Fruit fly (Drosophila melanogaster): Measurements from ENCODE around the gene CG17776.

The CG17776 gene

DNA sequence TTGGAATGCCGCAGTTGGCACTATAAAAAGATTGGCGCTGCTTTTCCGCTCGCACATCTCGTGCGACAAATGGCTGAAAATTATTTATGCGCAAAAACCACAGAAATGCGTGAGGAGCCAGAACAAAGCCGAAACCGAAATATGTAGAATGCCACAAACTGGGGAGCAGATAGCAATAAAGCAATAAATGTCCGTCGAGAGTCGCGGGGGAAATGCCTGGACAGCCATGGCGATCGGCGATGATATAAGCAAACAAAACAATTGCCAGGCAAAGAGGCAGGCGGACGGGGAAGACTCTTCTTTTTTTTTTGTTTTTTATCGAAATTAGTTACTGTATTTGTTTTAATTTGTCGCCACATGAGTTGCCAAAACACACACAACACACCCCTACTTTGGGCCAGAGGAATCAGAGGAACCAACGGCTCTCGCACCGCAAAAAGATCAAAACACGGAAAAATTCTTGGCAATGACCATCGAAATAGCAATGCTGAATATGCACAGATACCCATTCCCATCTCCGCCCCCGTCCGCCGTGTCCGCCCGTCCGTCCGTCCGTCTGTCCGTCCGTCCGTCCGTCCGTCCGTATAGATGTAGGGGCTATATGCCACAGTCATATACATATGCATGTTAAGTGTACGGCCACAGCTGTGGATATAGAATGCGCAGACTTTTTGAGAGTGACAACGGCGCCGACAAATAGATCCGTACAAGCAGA lies 15.9 kb upstream of the CG17776 start:
- no peak for TF ChIP-seq CG17806 (tag; optimal IDR thresholded peaks at IDR 0.05)
- TF ChIP-seq CG10348 (GFP tag; IDR thresholded peaks at IDR 0.05), result no peak
- TF ChIP-seq CG32121 (GFP tag; IDR thresholded peaks at IDR 0.05), result peak; percentile 62
- TF ChIP-seq CG12605 (GFP tag; IDR thresholded peaks at IDR 0.05), result no peak

DNA sequence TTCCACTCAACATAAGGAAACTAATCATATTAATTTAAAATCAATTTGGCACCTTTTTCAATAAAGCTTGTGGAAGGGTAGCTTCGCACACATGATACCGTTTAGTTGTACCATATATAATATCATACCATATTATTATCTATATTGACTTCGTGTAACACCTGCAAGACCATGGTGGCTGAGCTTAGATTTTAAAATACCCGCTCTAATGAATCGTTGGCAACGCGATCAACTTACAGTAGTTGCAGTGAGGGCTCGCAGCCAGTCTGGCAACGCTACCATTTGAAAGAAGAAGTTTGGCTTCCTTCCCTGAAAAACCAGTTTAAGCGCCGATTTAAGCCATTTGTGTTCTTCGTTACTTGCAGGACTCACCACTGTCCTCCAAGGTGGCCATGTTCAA lies 14.1 kb upstream of the CG17776 start:
- TF ChIP-seq CG8159 (tag; optimal IDR thresholded peaks at IDR 0.05), result no peak
- no peak for TF ChIP-seq CG9948 (tag; optimal IDR thresholded peaks at IDR 0.05)
- no peak for TF ChIP-seq Pif1B (GFP tag; optimal IDR thresholded peaks at IDR 0.05)
- TF ChIP-seq Snoo (tag; optimal IDR thresholded peaks at IDR 0.05), result no peak
- no peak for TF ChIP-seq D1 (tag; optimal IDR thresholded peaks at IDR 0.05)
- TF ChIP-seq CG12605 (GFP tag; IDR thresholded peaks at IDR 0.05), result no peak
- no peak for TF ChIP-seq Ets98B (GFP tag; IDR thresholded peaks at IDR 0.05)
- no peak for TF ChIP-seq EcR (GFP tag; optimal IDR thresholded peaks at IDR 0.05)
- TF ChIP-seq CG17806 (tag; optimal IDR thresholded peaks at IDR 0.05), result no peak

DNA sequence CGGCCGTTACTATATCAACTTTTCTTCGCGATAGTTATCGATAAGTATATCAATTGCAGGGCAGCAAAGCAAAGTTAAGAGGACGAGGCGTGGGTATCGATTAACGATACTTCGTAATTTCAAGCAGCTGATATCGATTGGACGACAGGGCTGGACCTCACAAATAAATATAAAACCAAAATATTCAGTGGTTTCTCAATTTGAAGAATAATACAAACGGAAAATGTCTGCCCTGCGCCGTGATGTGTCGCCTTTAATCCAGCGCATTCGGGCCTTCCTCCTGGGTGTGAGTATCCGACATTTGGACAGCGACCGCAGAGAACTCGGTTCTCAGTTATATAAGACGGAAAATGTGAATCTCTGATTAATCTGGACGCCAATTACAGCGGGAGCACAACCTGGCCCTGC lies 12.1 kb upstream of the CG17776 start, which contains the start of gene ND-B14.5A:
Gene ND-B14.5A, plus strand, starts transcription at position 107 of the 408 bp plus-strand sequence.
- TF ChIP-seq CG8301 (tag; optimal IDR thresholded peaks at IDR 0.05) (no peak), CG8159 (tag; optimal IDR thresholded peaks at IDR 0.05) (no peak), EcR (GFP tag; optimal IDR thresholded peaks at IDR 0.05) (no peak), Pif1B (GFP tag; optimal IDR thresholded peaks at IDR 0.05) (no peak), CG4496 (GFP tag; IDR thresholded peaks at IDR 0.05) (0 out of 3 replicates have a peak, but pooled peaks have one; percentile 18), Pif1A (GFP tag; optimal IDR thresholded peaks at IDR 0.05) (no peak), fd96Ca (GFP tag; IDR thresholded peaks at IDR 0.05) (no peak)

DNA sequence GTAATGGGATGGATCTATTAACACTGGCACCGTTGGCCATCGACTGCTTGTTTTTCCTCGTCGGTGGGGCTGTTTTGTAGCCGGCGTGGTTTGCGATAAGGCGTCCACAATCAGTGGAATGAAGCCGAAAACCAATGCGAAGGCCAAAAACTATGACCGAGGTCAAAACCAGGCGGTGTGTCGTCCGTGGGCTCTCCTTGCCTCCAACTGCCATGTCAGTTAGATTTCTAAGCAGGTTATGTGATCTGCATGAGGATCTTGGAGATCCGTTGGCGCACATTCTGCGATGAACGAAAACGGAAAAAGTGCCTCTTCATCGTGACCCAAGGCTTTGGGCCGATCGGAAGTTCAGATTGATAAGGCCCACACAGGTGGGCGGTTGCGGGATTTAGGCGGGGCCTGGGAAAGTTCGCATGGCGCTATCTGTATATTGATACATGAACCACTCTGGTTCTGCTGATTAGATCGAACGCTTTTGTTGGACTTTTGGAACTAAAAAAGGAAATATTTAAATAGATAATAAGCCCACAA lies 9.2 kb upstream of the CG17776 start, which contains the start of gene Cyp4d14:
Gene Cyp4d14, minus strand, starts transcription at position 51 of the 531 bp plus-strand sequence.
- TF ChIP-seq Pif1B (GFP tag; optimal IDR thresholded peaks at IDR 0.05) (no peak), CG13204 (GFP tag; optimal IDR thresholded peaks at IDR 0.05) (no peak), CG34367 (tag; optimal IDR thresholded peaks at IDR 0.05) (no peak), CG8159 (tag; optimal IDR thresholded peaks at IDR 0.05) (no peak), CG10348 (GFP tag; IDR thresholded peaks at IDR 0.05) (no peak), CG32121 (GFP tag; IDR thresholded peaks at IDR 0.05) (no peak), fd96Ca (GFP tag; IDR thresholded peaks at IDR 0.05) (no peak), CG15710 (tag; optimal IDR thresholded peaks at IDR 0.05) (no peak), CG17806 (tag; optimal IDR thresholded peaks at IDR 0.05) (no peak), Ets98B (GFP tag; IDR thresholded peaks at IDR 0.05) (no peak), CG12605 (GFP tag; IDR thresholded peaks at IDR 0.05) (no peak), CG4496 (GFP tag; IDR thresholded peaks at IDR 0.05) (no peak), CG14655 (GFP tag; optimal IDR thresholded peaks at IDR 0.05) (no peak), EcR (GFP tag; optimal IDR thresholded peaks at IDR 0.05) (no peak)

DNA sequence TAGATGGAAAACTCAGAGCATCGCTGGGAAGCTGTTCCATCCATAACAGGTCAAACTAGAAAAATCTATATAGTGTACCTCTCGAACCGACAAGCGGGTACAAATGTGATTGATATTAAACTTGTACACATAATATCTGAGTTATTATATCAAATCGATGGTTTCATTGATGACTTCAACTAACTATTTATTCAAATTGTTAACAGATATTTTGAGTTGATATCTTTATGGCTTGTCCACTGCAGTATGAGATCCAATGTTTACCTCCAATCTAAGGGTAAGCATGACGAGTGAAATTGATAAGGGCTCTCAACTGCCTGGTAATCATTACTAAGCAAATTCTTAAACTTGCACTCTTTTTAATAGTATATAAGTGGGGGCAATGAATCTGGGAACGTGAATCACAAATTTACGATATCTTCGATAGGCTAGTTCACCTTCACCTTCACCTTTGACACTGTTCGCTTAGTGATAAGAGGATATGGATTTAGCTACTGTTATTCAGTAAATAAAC lies 8.5 kb upstream of the CG17776 start, which contains the start of gene Cyp4d2:
Gene Cyp4d2, plus strand, starts transcription at position 51 of the 514 bp plus-strand sequence.
- TF ChIP-seq Ets98B (GFP tag; IDR thresholded peaks at IDR 0.05) (no peak), CG8159 (tag; optimal IDR thresholded peaks at IDR 0.05) (no peak), CG10348 (GFP tag; IDR thresholded peaks at IDR 0.05) (no peak), CG32121 (GFP tag; IDR thresholded peaks at IDR 0.05) (no peak), CG9948 (tag; optimal IDR thresholded peaks at IDR 0.05) (no peak), rn (GFP tag; IDR thresholded peaks at IDR 0.05) (no peak), CG17806 (tag; optimal IDR thresholded peaks at IDR 0.05) (no peak), CG15710 (tag; optimal IDR thresholded peaks at IDR 0.05) (no peak), EcR (GFP tag; optimal IDR thresholded peaks at IDR 0.05) (no peak), CG14655 (GFP tag; optimal IDR thresholded peaks at IDR 0.05) (no peak), CG13204 (GFP tag; optimal IDR thresholded peaks at IDR 0.05) (no peak), fd96Ca (GFP tag; IDR thresholded peaks at IDR 0.05) (no peak), D1 (tag; optimal IDR thresholded peaks at IDR 0.05) (no peak)

DNA sequence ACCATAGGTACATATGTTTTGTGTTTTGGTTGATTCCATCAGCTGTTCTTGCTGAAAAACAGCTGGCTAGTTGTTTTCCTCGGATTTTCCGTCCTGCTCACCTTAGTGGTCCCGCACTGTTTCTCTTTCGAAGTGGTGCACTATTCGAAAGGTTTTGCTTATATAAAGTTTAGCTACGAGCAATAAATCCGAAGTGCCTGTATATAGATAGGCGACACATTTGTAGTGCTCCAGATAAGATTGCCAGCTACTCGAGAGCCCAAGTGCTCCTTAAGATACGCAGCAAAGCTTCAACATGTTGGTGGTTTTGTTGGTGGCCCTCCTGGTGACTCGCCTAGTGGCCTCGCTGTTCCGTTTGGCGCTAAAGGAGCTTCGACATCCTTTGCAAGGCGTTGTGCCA lies 5.7 kb upstream of the CG17776 start, which contains the start of gene Cyp4ae1:
Gene Cyp4ae1, plus strand, starts transcription at position 206 of the 400 bp plus-strand sequence.
- TF ChIP-seq CG34367 (tag; optimal IDR thresholded peaks at IDR 0.05) (no peak), CG9948 (tag; optimal IDR thresholded peaks at IDR 0.05) (no peak), D1 (tag; optimal IDR thresholded peaks at IDR 0.05) (no peak), CG14655 (GFP tag; optimal IDR thresholded peaks at IDR 0.05) (no peak)

DNA sequence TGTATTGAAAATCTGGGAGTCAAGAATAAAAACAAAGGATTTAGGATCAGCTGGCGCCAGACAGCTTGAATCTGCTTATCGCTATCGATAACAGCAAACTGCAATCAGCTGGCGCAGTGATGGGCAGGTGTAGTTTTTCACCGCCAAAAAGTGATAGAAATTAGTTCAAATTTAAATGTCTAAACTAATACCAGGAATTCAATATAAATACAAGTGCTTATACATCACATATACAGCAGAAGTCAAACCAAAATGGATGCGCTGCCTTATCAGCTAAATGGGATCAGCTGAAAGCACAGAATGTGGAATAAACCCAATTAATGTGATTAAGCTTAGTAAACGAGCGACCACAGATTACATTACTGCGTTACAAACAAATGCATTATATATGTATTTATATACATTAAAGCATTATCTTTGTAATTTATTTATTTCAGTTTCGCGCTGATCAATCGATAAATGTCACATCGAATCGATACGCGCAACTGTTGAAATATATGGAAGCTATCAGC lies 3.7 kb upstream of the CG17776 start, which contains the start of gene pn:
Gene pn, plus strand, starts transcription at position 462 of the 512 bp plus-strand sequence.
- TF ChIP-seq CG8159 (tag; optimal IDR thresholded peaks at IDR 0.05) (no peak), CG8301 (tag; optimal IDR thresholded peaks at IDR 0.05) (no peak), fd96Ca (GFP tag; IDR thresholded peaks at IDR 0.05) (no peak), CG12605 (GFP tag; IDR thresholded peaks at IDR 0.05) (no peak), D1 (tag; optimal IDR thresholded peaks at IDR 0.05) (no peak), gl (tag; optimal IDR thresholded peaks at IDR 0.05) (no peak), CG17806 (tag; optimal IDR thresholded peaks at IDR 0.05) (no peak), CG32121 (GFP tag; IDR thresholded peaks at IDR 0.05) (no peak), CG14655 (GFP tag; optimal IDR thresholded peaks at IDR 0.05) (no peak), Pif1A (GFP tag; optimal IDR thresholded peaks at IDR 0.05) (no peak), EcR (GFP tag; optimal IDR thresholded peaks at IDR 0.05) (no peak), CG9948 (tag; optimal IDR thresholded peaks at IDR 0.05) (no peak), CG15710 (tag; optimal IDR thresholded peaks at IDR 0.05) (no peak), CG4496 (GFP tag; IDR thresholded peaks at IDR 0.05) (no peak), CG34367 (tag; optimal IDR thresholded peaks at IDR 0.05) (no peak), CG10348 (GFP tag; IDR thresholded peaks at IDR 0.05) (no peak), Snoo (tag; optimal IDR thresholded peaks at IDR 0.05) (no peak), CG13204 (GFP tag; optimal IDR thresholded peaks at IDR 0.05) (no peak), rn (GFP tag; IDR thresholded peaks at IDR 0.05) (no peak), Ets98B (GFP tag; IDR thresholded peaks at IDR 0.05) (no peak)

Measured in whole organism, pupa.